Fruit fly (Drosophila melanogaster) Kc167 (cell line): ENCODE measurements around the gene CG17472.

Experiments used
- Sin3A ChIP-seq: fragments of >200 bp; optimal IDR thresholded peaks from 2 replicates; lab custom pipeline; 2018; ENCODE audit warnings: missing external identifiers
- h ChIP-seq: fragments of >200 bp; optimal IDR thresholded peaks from 3 replicates; lab custom pipeline; 2018; ENCODE audit warnings: missing external identifiers
- insv ChIP-seq: fragments of >200 bp; optimal IDR thresholded peaks from 3 replicates; lab custom pipeline; 2018; ENCODE audit warnings: missing external identifiers
- ttk ChIP-seq: sonication (Bioruptor generic); optimal IDR thresholded peaks from 2 replicates; lab custom pipeline; 2017; ENCODE audit warnings: missing external identifiers

DNA sequence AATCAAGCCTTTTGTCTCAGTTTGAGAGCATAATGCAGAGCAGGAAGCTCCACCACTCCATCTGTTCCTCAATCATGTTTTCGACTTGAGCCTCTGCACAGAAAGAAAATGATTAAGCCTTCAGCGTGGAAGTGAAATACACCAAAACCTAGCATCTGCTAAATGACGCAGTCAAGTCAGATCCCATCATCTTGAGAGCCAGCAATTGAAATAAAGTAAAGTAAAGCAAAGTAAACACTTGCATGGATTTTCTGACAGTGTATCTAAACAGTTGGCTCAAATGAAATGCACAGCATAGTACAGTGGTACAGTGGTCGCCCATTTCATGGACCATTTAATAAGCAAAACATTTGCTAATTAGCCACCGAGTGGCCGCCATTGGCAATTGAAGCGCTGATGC, 36.6 kb upstream of the CG17472 start:
- TF ChIP-seq h (lab: Kevin White, UChicago) = no peak
- no peak for TF ChIP-seq Sin3A (lab: Kevin White, UChicago)
- TF ChIP-seq insv = no peak
- TF ChIP-seq ttk (lab: Kevin White, UChicago) = no peak
